Worm (Caenorhabditis elegans): ENCODE measurements around the gene swsn-3.

The swsn-3 gene

DNA sequence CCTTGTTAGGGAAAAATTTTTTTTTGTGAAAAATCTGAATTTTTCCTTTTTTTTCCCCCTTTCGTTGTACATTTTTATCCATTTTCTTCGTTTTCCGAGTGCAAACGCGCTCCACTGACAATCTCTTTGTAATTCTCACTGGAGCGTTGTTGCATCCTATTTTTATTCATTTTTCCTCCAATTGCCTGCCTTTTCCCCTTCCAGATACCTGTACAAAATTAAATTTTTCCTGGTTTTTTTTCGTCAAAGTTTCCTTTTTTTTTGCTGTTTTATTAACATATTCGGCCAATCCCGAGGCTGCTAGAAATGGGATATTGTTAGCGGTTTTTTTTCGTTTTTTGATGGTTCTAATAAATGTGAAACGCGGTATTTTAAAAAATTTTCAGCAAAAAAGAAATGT, 42.9 kb upstream of the swsn-3 start (continued):
- peak in 1 of 2 experiments; percentile 31 for TF ChIP-seq daf-16 (GFP tag; optimal IDR thresholded peaks at IDR 0.05)
- TF ChIP-seq daf-16 (tag; optimal IDR thresholded peaks at IDR 0.05), result peak; percentile 23
- TF ChIP-seq dve-1 (tag; optimal IDR thresholded peaks at IDR 0.05; ENCODE audit: insufficient read depth), result no peak
- no peak for TF ChIP-seq spr-1 (tag; optimal IDR thresholded peaks at IDR 0.05)
- no peak for TF ChIP-seq nhr-237 (tag; optimal IDR thresholded peaks at IDR 0.05)
- no peak for TF ChIP-seq saeg-2 (GFP tag; IDR thresholded peaks at IDR 0.05)
- no peak for TF ChIP-seq hmg-1.1 (GFP tag; IDR thresholded peaks at IDR 0.05)
- TF ChIP-seq snpc-4 (tag; optimal IDR thresholded peaks at IDR 0.05), result no peak
- TF ChIP-seq cey-2 (tag; optimal IDR thresholded peaks at IDR 0.05; ENCODE audit: borderline replicate concordance, insufficient read depth), result no peak
- TF ChIP-seq F44E2.7 (GFP tag; IDR thresholded peaks at IDR 0.05), result no peak
- 0 out of 2 replicates have a peak, but pooled peaks have one; percentile 19 for TF ChIP-seq zfp-3 (GFP tag; conservative IDR thresholded peaks at IDR 0.05)
- no peak for TF ChIP-seq snpc-1.2 (GFP tag; IDR thresholded peaks at IDR 0.05)
- TF ChIP-seq hlh-11 (tag; optimal IDR thresholded peaks at IDR 0.05), result no peak

DNA sequence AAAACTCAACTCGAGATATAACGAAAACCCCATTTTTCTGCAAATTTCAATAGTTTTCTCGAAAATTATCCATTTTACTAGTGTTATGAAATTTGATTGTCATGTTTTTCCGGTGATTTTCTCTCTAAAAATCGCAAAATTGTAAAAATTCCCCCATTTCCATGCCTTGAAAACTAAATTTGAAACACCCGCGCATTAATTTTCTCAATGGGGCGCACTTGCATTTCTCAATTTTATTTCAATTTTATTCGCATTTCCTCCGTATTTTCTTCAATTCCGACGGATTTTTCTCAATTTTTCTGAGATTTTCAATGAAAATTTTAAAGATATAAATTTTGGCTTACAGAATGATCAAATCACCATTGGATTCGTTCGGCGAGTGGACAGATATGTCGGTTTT, 36.6 kb upstream of the swsn-3 start, which contains the start of gene Y71H2AM.3:
TSS of gene Y71H2AM.3 (plus strand) at position 347 of the 400 bp plus-strand sequence.
- TF ChIP-seq zfp-3 (GFP tag; conservative IDR thresholded peaks at IDR 0.05) (no peak), nhr-48 (tag; optimal IDR thresholded peaks at IDR 0.05) (no peak), lin-15B (tag; optimal IDR thresholded peaks at IDR 0.05) (no peak), lin-38 (GFP tag; IDR thresholded peaks at IDR 0.05) (peak; percentile 95), unc-62 (GFP tag; optimal IDR thresholded peaks at IDR 0.05 in 1 of 2) (peak in 1 of 2 experiments; percentile 45), unc-62 (tag; optimal IDR thresholded peaks at IDR 0.05) (no peak), pha-4 (GFP tag; IDR thresholded peaks at IDR 0.05) (no peak), pha-4 (tag; optimal IDR thresholded peaks at IDR 0.05) (no peak), egl-43 (GFP tag; IDR thresholded peaks at IDR 0.05) (no peak), daf-19 (GFP tag; conservative IDR thresholded peaks at IDR 0.05) (no peak), dmd-8 (GFP tag; IDR thresholded peaks at IDR 0.05) (no peak), R02D3.7 (tag; optimal IDR thresholded peaks at IDR 0.05) (no peak), mxl-2 (GFP tag; conservative IDR thresholded peaks at IDR 0.05) (no peak), dve-1 (tag; optimal IDR thresholded peaks at IDR 0.05; ENCODE audit: insufficient read depth) (peak; percentile 42), hif-1 (tag; optimal IDR thresholded peaks at IDR 0.05) (no peak), ceh-44 (GFP tag; IDR thresholded peaks at IDR 0.05) (no peak), sdz-12 (GFP tag; optimal IDR thresholded peaks at IDR 0.05) (no peak), hmg-1.1 (GFP tag; IDR thresholded peaks at IDR 0.05) (0 out of 2 replicates have a peak, but pooled peaks have one; percentile 21), zip-11 (GFP tag; IDR thresholded peaks at IDR 0.05) (no peak), F49E8.2 (tag; optimal IDR thresholded peaks at IDR 0.05; ENCODE audit: borderline replicate concordance) (no peak), lim-7 (GFP tag; IDR thresholded peaks at IDR 0.05) (no peak), dpl-1 (GFP tag; optimal IDR thresholded peaks at IDR 0.05) (peak; percentile 89), mes-2 (tag; optimal IDR thresholded peaks at IDR 0.05; ENCODE audit: poor library complexity, severe bottlenecking) (peak; percentile 40), nhr-237 (tag; optimal IDR thresholded peaks at IDR 0.05) (no peak), hlh-30 (tag; optimal IDR thresholded peaks at IDR 0.05; ENCODE audit: insufficient read depth) (peak; percentile 26), attf-4 (tag; optimal IDR thresholded peaks at IDR 0.05) (no peak), Y75B8A.6 (GFP tag; IDR thresholded peaks at IDR 0.05) (no peak), ZK337.2 (GFP tag; IDR thresholded peaks at IDR 0.05) (no peak), vab-7 (GFP tag; IDR thresholded peaks at IDR 0.05) (no peak), mdt-29 (GFP tag; IDR thresholded peaks at IDR 0.05) (no peak), set-16 (GFP tag; IDR thresholded peaks at IDR 0.05) (no peak), madf-9 (GFP tag; conservative IDR thresholded peaks at IDR 0.05) (no peak), fkh-10 (GFP tag; optimal IDR thresholded peaks at IDR 0.05) (no peak), lsy-2 (tag; optimal IDR thresholded peaks at IDR 0.05) (peak in 1 of 2 experiments; percentile 71), madf-5 (GFP tag; IDR thresholded peaks at IDR 0.05) (no peak), rbr-2 (tag; optimal IDR thresholded peaks at IDR 0.05) (peak; percentile 14), snpc-1.2 (GFP tag; IDR thresholded peaks at IDR 0.05) (no peak), nhr-6 (tag; optimal IDR thresholded peaks at IDR 0.05) (peak; percentile 8), nhr-25 (tag; optimal IDR thresholded peaks at IDR 0.05; ENCODE audit: borderline replicate concordance, insufficient read depth) (no peak), ceh-32 (tag; optimal IDR thresholded peaks at IDR 0.05; ENCODE audit: poor library complexity) (no peak)
